Worm (Caenorhabditis elegans) whole organism, L1 larva: ENCODE measurements around the gene B0336.13.

ENCODE experiments used
- aha-1 ChIP-seq: fragments of 150-350 bp; optimal IDR thresholded peaks from 2 replicates; lab custom pipeline; 2014; ENCODE audit warnings: missing biosample characterization, missing genetic modification characterization
- elt-3 ChIP-seq, 6 experiments: fragments of 150-350 bp in 1 of 6; sonication (generic microtip); optimal IDR thresholded peaks; 2 replicates each; lab custom pipeline; 2017 to 2018; ENCODE audit warnings: missing biosample characterization in 6 of 6, missing genetic modification characterization in 6 of 6, inconsistent platforms in 1 of 6
- lin-39 ChIP-seq: fragments of 150-350 bp; optimal IDR thresholded peaks from 2 replicates; lab custom pipeline; 2014; ENCODE audit warnings: missing biosample characterization, missing genetic modification reagents, missing genetic modification characterization
- nhr-19 ChIP-seq: fragments of 200-800 bp; sonication (Bioruptor generic); conservative IDR thresholded peaks from 2 replicates; pipeline ENCODE4 v1.3.6; 2022; ENCODE audit warnings: missing genetic modification characterization, missing compliant biosample characterization
- nhr-28 ChIP-seq: fragments of 150-350 bp; optimal IDR thresholded peaks from 2 replicates; lab custom pipeline; 2014; ENCODE audit warnings: missing biosample characterization, missing genetic modification characterization
- nhr-76 ChIP-seq: sonication (generic microtip); optimal IDR thresholded peaks from 2 replicates; lab custom pipeline; 2017; ENCODE audit warnings: missing biosample characterization, missing genetic modification characterization
- pax-3 ChIP-seq: fragments of 200-800 bp; sonication (Bioruptor generic); optimal IDR thresholded peaks from 2 replicates; lab custom pipeline; 2018; ENCODE audit warnings: mild to moderate bottlenecking, missing genetic modification characterization, moderate library complexity, missing compliant biosample characterization
- snpc-4 ChIP-seq: fragments of 150-350 bp; optimal IDR thresholded peaks from 2 replicates; lab custom pipeline; 2014; ENCODE audit warnings: missing biosample characterization, missing genetic modification characterization
- unc-62 ChIP-seq: fragments of 150-350 bp; optimal IDR thresholded peaks from 2 replicates; lab custom pipeline; 2014; ENCODE audit warnings: missing biosample characterization, missing genetic modification reagents, missing genetic modification characterization
- vab-15 ChIP-seq: sonication (generic microtip); optimal IDR thresholded peaks from 2 replicates; lab custom pipeline; 2017; ENCODE audit warnings: missing genotype, mild to moderate bottlenecking, missing genetic modification characterization, missing compliant biosample characterization
- ztf-4 ChIP-seq: fragments of 150-350 bp; optimal IDR thresholded peaks from 2 replicates; lab custom pipeline; 2014; ENCODE audit warnings: missing biosample characterization, missing genetic modification characterization

DNA sequence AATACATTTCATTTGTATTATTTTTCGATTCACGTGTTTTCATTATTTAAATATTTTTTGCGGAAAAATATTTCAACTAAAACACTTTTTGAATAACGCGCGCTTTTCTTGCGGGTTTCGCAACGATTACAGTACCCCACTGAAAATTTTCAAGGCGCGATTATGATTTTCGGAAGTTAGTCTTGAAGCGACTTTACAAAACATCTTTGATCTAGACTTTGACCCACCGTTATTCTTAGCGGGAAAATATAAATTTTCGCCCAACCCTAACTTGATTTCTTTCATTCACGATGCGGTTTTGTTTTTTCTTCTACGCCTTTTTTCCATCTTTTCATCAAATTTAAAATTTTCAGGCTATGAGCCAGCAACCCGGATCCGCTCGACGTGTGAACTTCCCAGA is 34.0 kb downstream of the B0336.13 start, which contains the start of gene egg-1:
- no peak for TF ChIP-seq pax-3
- no peak for TF ChIP-seq nhr-19 (GFP tag; lab: Robert Waterston, UW)
- no peak for TF ChIP-seq elt-3 (tag; optimal IDR thresholded peaks at IDR 0.05; lab: Kevin White, UChicago)
- TF ChIP-seq vab-15 (tag; lab: Kevin White, UChicago) = no peak
- TF ChIP-seq aha-1 (tag; lab: Kevin White, UChicago) = no peak
- TF ChIP-seq snpc-4 (tag; lab: Kevin White, UChicago) = no peak
- TF ChIP-seq nhr-28 (tag; lab: Kevin White, UChicago) = no peak
- TF ChIP-seq unc-62 (GFP tag; lab: Kevin White, UChicago) = no peak
- TF ChIP-seq nhr-76 (tag; lab: Kevin White, UChicago) = no peak
- no peak for TF ChIP-seq lin-39 (tag; lab: Kevin White, UChicago)
- no peak for TF ChIP-seq ztf-4
